Worm (Caenorhabditis elegans) whole organism, L1 larva: ENCODE data around the gene cyp-33C2.

Experiments used
- F16B12.6 ChIP-seq: fragments of 150-350 bp; optimal IDR thresholded peaks from 2 replicates; lab custom pipeline; 2014; ENCODE audit warnings: missing biosample characterization, missing genetic modification characterization
- alr-1 ChIP-seq: fragments of 200-800 bp; sonication (Bioruptor generic); optimal IDR thresholded peaks from 2 replicates; lab custom pipeline; 2018; ENCODE audit warnings: borderline replicate concordance, mild to moderate bottlenecking, missing genetic modification characterization, missing compliant biosample characterization
- ceh-82 ChIP-seq, 3 experiments: fragments of 150-350 bp in 1 of 3; sonication (generic microtip) in 2 of 3; optimal IDR thresholded peaks; 2 replicates each; lab custom pipeline; 2014 to 2017; ENCODE audit warnings: missing biosample characterization in 3 of 3, missing genetic modification characterization in 3 of 3
- ceh-90 ChIP-seq: sonication (generic microtip); optimal IDR thresholded peaks from 2 replicates; lab custom pipeline; 2016; ENCODE audit warnings: missing genetic modification characterization, missing compliant biosample characterization
- dpl-1 ChIP-seq, 3 experiments: fragments of 150-350 bp in 2 of 3; sonication (generic microtip) in 1 of 3; optimal IDR thresholded peaks; 2 replicates each; lab custom pipeline; 2014 to 2017; ENCODE audit warnings: missing biosample characterization in 3 of 3, missing genetic modification characterization in 3 of 3, missing genetic modification reagents in 3 of 3
- dsc-1 ChIP-seq: sonication (generic microtip); optimal IDR thresholded peaks from 2 replicates; lab custom pipeline; 2016; ENCODE audit warnings: mild to moderate bottlenecking, missing genetic modification characterization, missing compliant biosample characterization
- efl-1 ChIP-seq, 4 experiments: fragments of 150-350 bp; optimal IDR thresholded peaks in 3 of 4; peaks in 1 of 4; 1 replicate in 1 of 4; 2 replicates in 3 of 4; lab custom pipeline; 2014; ENCODE audit warnings: missing biosample characterization in 2 of 4, missing genetic modification characterization in 2 of 4, missing genetic modification reagents in 2 of 4
- efl-3 ChIP-seq: fragments of 200-800 bp; sonication (Bioruptor generic); optimal IDR thresholded peaks from 2 replicates; lab custom pipeline; 2018; ENCODE audit warnings: mild to moderate bottlenecking, missing genetic modification characterization, missing compliant biosample characterization
- egl-13 ChIP-seq: sonication (generic microtip); optimal IDR thresholded peaks from 2 replicates; lab custom pipeline; 2016; ENCODE audit warnings: missing genotype, missing genetic modification reagents, missing genetic modification characterization, missing compliant biosample characterization
- egl-27 ChIP-seq, 2 experiments: fragments of 150-350 bp in 1 of 2; sonication (generic microtip); optimal IDR thresholded peaks; 3 replicates each; lab custom pipeline; 2017 to 2018; ENCODE audit warnings: missing biosample characterization in 2 of 2, missing genetic modification characterization in 2 of 2, missing genetic modification reagents in 2 of 2
- fkh-4 ChIP-seq: sonication (generic microtip); optimal IDR thresholded peaks from 2 replicates; lab custom pipeline; 2016; ENCODE audit warnings: missing compliant biosample characterization, missing genetic modification characterization, borderline replicate concordance
- irx-1 ChIP-seq: sonication (generic microtip); optimal IDR thresholded peaks from 2 replicates; lab custom pipeline; 2016; ENCODE audit warnings: missing genetic modification characterization, missing compliant biosample characterization
- jun-1 ChIP-seq: fragments of 150-350 bp; optimal IDR thresholded peaks from 2 replicates; lab custom pipeline; 2014; ENCODE audit warnings: missing biosample characterization, missing genetic modification reagents, missing genetic modification characterization
- lin-14 ChIP-seq: fragments of 200-800 bp; sonication (Bioruptor generic); optimal IDR thresholded peaks from 2 replicates; lab custom pipeline; 2018; ENCODE audit warnings: mild to moderate bottlenecking, missing genetic modification characterization, moderate library complexity, missing compliant biosample characterization
- lin-35 ChIP-seq, 2 experiments: fragments of 150-350 bp; optimal IDR thresholded peaks; 2 replicates each; lab custom pipeline; 2014; ENCODE audit warnings: missing biosample characterization in 2 of 2, missing genetic modification characterization in 2 of 2, missing genetic modification reagents in 2 of 2
- lin-39 ChIP-seq: fragments of 150-350 bp; optimal IDR thresholded peaks from 2 replicates; lab custom pipeline; 2014; ENCODE audit warnings: missing biosample characterization, missing genetic modification reagents, missing genetic modification characterization
- mab-9 ChIP-seq: fragments of 200-800 bp; sonication (Bioruptor generic); IDR thresholded peaks from 2 replicates; pipeline ENCODE4 v1.3.6; 2022; ENCODE audit warnings: missing genetic modification reagents, missing genetic modification characterization, missing compliant biosample characterization
- mdl-1 ChIP-seq, 2 experiments: fragments of 150-350 bp; optimal IDR thresholded peaks; 2 replicates each; lab custom pipeline; 2014 to 2017; ENCODE audit warnings: missing biosample characterization in 2 of 2, missing genetic modification characterization in 2 of 2, inconsistent platforms in 1 of 2
- mef-2 ChIP-seq: fragments of 150-350 bp; optimal IDR thresholded peaks from 2 replicates; lab custom pipeline; 2014; ENCODE audit warnings: missing biosample characterization, missing genetic modification characterization
- nhr-19 ChIP-seq: fragments of 200-800 bp; sonication (Bioruptor generic); conservative IDR thresholded peaks from 2 replicates; pipeline ENCODE4 v1.3.6; 2022; ENCODE audit warnings: missing genetic modification characterization, missing compliant biosample characterization
- nhr-28 ChIP-seq: fragments of 150-350 bp; optimal IDR thresholded peaks from 2 replicates; lab custom pipeline; 2014; ENCODE audit warnings: missing biosample characterization, missing genetic modification characterization
- nhr-77 ChIP-seq: fragments of 150-350 bp; optimal IDR thresholded peaks from 2 replicates; lab custom pipeline; 2014; ENCODE audit warnings: missing biosample characterization, missing genetic modification characterization
- rnt-1 ChIP-seq: sonication (generic microtip); optimal IDR thresholded peaks from 2 replicates; lab custom pipeline; 2016; ENCODE audit warnings: mild to moderate bottlenecking, missing genetic modification characterization, moderate library complexity, missing compliant biosample characterization
- sup-37 ChIP-seq: fragments of 200-800 bp; sonication (Bioruptor generic); optimal IDR thresholded peaks from 2 replicates; lab custom pipeline; 2018; ENCODE audit warnings: mild to moderate bottlenecking, missing genetic modification characterization, missing compliant biosample characterization
- swsn-7 ChIP-seq: sonication (generic microtip); optimal IDR thresholded peaks from 2 replicates; lab custom pipeline; 2016; ENCODE audit warnings: missing genetic modification characterization, missing compliant biosample characterization
- unc-62 ChIP-seq: fragments of 150-350 bp; optimal IDR thresholded peaks from 2 replicates; lab custom pipeline; 2014; ENCODE audit warnings: missing biosample characterization, missing genetic modification reagents, missing genetic modification characterization
- xbp-1 ChIP-seq: sonication (generic microtip); optimal IDR thresholded peaks from 2 replicates; lab custom pipeline; 2016; ENCODE audit warnings: missing genetic modification characterization, missing compliant biosample characterization
- ztf-11 ChIP-seq, 2 experiments: sonication (generic microtip); optimal IDR thresholded peaks; 2 replicates each; lab custom pipeline; 2016 to 2017; ENCODE audit warnings: missing genetic modification characterization in 2 of 2, missing biosample characterization in 1 of 2, missing compliant biosample characterization in 1 of 2
- ztf-4 ChIP-seq: fragments of 150-350 bp; optimal IDR thresholded peaks from 2 replicates; lab custom pipeline; 2014; ENCODE audit warnings: missing biosample characterization, missing genetic modification characterization

The cyp-33C2 gene

DNA sequence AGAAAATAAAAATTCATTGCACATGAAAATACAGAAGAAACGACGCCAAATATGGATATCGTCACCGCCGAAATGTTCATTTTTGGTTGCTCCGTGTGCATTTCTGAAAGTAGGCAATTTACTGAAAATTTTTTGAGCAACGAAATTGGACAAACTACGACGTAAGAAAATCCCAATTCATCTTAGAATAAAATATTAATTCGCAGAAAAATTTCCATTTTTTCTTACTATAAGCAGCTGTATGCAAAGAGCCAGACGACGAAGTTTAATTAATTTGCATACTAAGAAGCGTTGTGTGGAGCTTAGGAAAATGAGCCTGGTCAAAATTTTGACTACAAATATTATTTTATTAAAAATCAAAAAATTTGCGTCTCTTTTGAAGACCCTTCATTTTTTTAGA lies 16.6 kb upstream of the cyp-33C2 start, which contains the start of gene srbc-19:
Gene srbc-19, minus strand, starts transcription at position 101 of the 400 bp plus-strand sequence.
- TF ChIP-seq nhr-28 (tag; lab: Kevin White, UChicago) (no peak), nhr-77 (tag; lab: Kevin White, UChicago) (no peak), efl-3 (GFP tag; lab: Kevin White, UChicago) (no peak)

DNA sequence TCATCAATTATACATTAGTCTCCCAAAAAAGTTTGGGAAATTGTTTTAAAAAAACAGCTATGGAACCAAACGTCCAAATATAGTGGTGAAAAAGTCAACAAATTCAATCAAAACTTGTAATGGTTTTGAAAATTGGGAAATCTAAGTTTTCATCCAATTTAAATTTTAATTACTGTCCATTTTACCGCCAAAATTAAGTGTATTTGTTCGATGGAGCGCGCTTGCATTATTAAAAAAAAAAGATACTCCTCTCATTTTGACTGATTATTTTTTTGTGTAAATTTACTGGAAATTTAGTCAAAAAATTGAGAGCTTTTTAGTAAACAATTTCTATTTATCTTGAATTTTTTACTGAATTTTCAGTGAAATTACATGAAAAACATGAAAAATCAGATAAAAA lies 8.8 kb upstream of the cyp-33C2 start:
- TF ChIP-seq efl-1 (optimal IDR thresholded peaks at IDR 0.05; lab: Kevin White, UChicago) (no peak), efl-1 (GFP tag; optimal IDR thresholded peaks at IDR 0.05 in 1 of 2; lab: Kevin White, UChicago) (peak; percentile 19 to 92), lin-14 (GFP tag; lab: Kevin White, UChicago) (no peak)

DNA sequence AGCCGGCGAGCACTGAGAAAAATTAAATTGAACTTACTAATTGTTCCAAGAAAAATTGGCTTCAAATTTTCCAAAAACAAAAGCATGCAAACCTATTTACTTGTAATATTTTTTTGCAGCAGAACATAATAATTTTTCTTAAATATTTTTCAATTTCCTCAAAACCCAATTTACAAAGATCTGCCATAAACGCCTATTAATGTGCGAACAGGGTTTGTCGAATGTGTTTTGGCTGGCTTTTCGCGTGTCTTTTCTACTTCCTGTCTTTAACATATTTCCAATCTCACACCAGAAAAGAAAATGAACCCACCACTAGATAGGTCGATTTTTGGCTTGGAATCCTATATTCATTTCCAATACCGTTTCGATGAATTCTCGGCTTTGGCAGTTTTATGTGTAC lies 8.0 kb upstream of the cyp-33C2 start, which contains the start of gene C45H4.18:
Gene C45H4.18, plus strand, starts transcription at position 301 of the 400 bp plus-strand sequence.
- no peak for TF ChIP-seq efl-3 (GFP tag; lab: Kevin White, UChicago)
- no peak for TF ChIP-seq swsn-7 (tag; lab: Kevin White, UChicago)
- TF ChIP-seq lin-35 (GFP tag; optimal IDR thresholded peaks at IDR 0.05; lab: Kevin White, UChicago): no peak
- TF ChIP-seq egl-27 (tag; optimal IDR thresholded peaks at IDR 0.05; lab: Kevin White, UChicago): no peak
- no peak for TF ChIP-seq xbp-1
- TF ChIP-seq mab-9: no peak
- no peak for TF ChIP-seq mdl-1 (tag; optimal IDR thresholded peaks at IDR 0.05; lab: Kevin White, UChicago)
- TF ChIP-seq F16B12.6: no peak
- no peak for TF ChIP-seq ztf-4
- TF ChIP-seq lin-14 (GFP tag; lab: Kevin White, UChicago): no peak
- no peak for TF ChIP-seq jun-1 (tag; lab: Kevin White, UChicago)
- no peak for TF ChIP-seq rnt-1
- TF ChIP-seq egl-13 (tag; lab: Kevin White, UChicago): no peak
- TF ChIP-seq ztf-11 (tag; optimal IDR thresholded peaks at IDR 0.05; lab: Kevin White, UChicago): no peak
- no peak for TF ChIP-seq ceh-82 (tag; optimal IDR thresholded peaks at IDR 0.05; lab: Kevin White, UChicago)
- TF ChIP-seq dpl-1 (GFP tag; optimal IDR thresholded peaks at IDR 0.05; lab: Kevin White, UChicago): no peak

DNA sequence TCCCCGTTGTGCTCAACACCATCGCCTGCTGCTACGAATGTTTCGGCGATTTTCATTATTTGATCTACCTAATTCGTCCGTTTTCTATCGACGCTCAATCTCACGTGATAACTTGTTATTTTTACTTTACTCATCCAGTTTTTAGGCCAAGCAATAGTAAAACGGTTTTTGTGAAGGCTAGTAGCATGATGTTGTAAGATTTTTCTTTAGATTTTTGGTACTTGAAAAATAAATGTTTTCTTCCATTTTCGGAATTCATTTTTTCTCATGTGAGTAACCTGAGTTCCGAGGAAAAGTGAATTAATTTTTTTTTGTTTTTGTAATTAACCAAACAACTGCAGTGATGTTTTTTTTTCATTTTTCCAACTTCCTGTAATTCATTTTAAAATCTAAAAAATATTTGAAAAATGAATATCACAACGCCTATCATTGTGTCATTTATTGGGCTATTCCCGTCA lies 6.0 kb upstream of the cyp-33C2 start, which contains the start of gene srbc-17:
Gene srbc-17, plus strand, starts transcription at position 408 of the 458 bp plus-strand sequence.
- TF ChIP-seq alr-1 (tag; lab: Kevin White, UChicago): no peak

DNA sequence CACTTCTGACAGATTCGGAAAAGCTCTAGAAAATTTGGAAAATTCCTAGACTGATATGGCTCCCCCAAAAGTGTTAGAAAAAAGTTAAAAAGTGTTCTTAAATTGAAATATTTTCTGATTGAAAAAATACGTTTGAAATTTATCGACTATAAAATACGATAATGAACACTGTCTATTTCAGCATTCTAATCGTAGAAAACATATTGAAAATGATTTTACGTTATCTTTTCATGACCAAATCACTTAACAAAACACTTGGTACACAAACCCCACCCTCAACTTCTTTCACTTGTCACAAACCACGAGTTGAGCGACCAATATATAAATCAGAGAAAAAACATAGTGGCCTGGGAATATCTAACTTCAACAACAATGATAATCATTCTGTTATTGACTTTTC lies 4.1 kb upstream of the cyp-33C2 start, which contains the start of gene cyp-33C1:
Gene cyp-33C1, plus strand, starts transcription at position 301 of the 400 bp plus-strand sequence.
- TF ChIP-seq swsn-7 (tag; lab: Kevin White, UChicago): no peak
- no peak for TF ChIP-seq unc-62
- TF ChIP-seq irx-1 (tag; lab: Kevin White, UChicago): no peak
- no peak for TF ChIP-seq ceh-90 (tag; lab: Kevin White, UChicago)
- no peak for TF ChIP-seq lin-39
- no peak for TF ChIP-seq alr-1 (tag; lab: Kevin White, UChicago)
- TF ChIP-seq, all 84 proteins: peak for 0

DNA sequence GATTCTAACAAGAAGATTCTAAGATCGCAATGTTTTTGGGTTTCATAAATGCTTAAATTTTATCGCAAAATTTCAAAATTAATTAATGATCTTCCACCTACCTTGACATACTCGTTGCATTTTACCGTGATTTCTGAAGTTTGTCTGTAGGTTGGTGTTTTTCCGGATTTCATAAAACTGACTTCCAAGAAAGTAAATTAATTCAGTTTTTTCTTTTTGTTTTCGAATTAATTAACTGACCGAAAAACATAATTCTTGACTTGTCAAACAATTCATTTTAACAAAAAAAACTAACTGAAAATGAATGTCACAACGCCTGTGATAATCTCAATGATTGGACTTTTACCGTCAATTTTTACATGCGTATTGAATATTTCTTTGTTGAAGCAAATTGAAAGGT lies 1.6 kb upstream of the cyp-33C2 start, which contains the start of gene srbc-16:
Gene srbc-16, plus strand, starts transcription at position 301 of the 400 bp plus-strand sequence.
- TF ChIP-seq swsn-7 (tag; lab: Kevin White, UChicago): no peak
- no peak for TF ChIP-seq nhr-77 (tag; lab: Kevin White, UChicago)
- TF ChIP-seq sup-37 (GFP tag; lab: Kevin White, UChicago): no peak
- TF ChIP-seq fkh-4 (tag; lab: Kevin White, UChicago): no peak
- no peak for TF ChIP-seq mef-2

DNA sequence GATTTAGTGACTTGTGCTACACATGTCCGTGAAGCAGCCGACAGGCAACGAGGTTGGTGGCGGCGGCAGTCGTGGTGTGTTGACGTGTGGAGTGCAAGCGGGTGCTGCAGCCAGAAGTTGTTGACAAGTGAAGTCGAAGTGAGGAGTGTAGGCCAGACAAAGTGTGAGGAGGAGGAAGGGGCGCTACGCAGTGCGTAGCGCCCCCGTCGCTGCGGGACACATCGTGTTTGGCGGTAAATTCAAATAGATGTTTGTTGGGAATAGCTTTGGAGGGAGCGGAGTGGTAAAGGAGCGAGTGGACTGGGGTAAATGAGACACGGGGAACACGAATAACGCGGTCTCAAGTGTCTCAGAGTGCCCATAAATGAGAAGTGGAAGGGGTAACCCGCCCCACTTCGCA lies 2.2 kb downstream of the cyp-33C2 start:
- TF ChIP-seq dsc-1 (tag; lab: Kevin White, UChicago) (no peak), nhr-19 (GFP tag; lab: Robert Waterston, UW) (no peak), ztf-11 (tag; optimal IDR thresholded peaks at IDR 0.05; lab: Kevin White, UChicago) (no peak), efl-1 (optimal IDR thresholded peaks at IDR 0.05; lab: Kevin White, UChicago) (no peak), efl-1 (GFP tag; optimal IDR thresholded peaks at IDR 0.05 in 1 of 2; lab: Kevin White, UChicago) (peak in 1 of 2 experiments; percentile 10), mdl-1 (tag; optimal IDR thresholded peaks at IDR 0.05; lab: Kevin White, UChicago) (no peak), dpl-1 (GFP tag; optimal IDR thresholded peaks at IDR 0.05; lab: Kevin White, UChicago) (peak in 1 of 3 experiments; percentile 1)
